Worm (Caenorhabditis elegans) whole organism, L1 larva: ENCODE measurements around the gene F40F8.1.
A peak's percentile ranks its signal among the peaks of the same experiment; 100 is the strongest.

Experiments
- C04F5.9 ChIP-seq: sonication (generic microtip); optimal IDR thresholded peaks from 2 replicates; lab custom pipeline; 2016; ENCODE audit warnings: missing genetic modification characterization, missing compliant biosample characterization
- C16A3.4 ChIP-seq: fragments of 150-350 bp; optimal IDR thresholded peaks from 2 replicates; lab custom pipeline; 2014; ENCODE audit warnings: missing biosample characterization, missing genetic modification characterization
- C34B4.2 ChIP-seq: sonication (generic microtip); optimal IDR thresholded peaks from 2 replicates; lab custom pipeline; 2017; ENCODE audit warnings: mild to moderate bottlenecking, missing genetic modification characterization, missing compliant biosample characterization
- Y116A8C.19 ChIP-seq: sonication (generic microtip); optimal IDR thresholded peaks from 2 replicates; lab custom pipeline; 2016; ENCODE audit warnings: missing compliant biosample characterization, missing genetic modification characterization, borderline replicate concordance
- alr-1 ChIP-seq: fragments of 200-800 bp; sonication (Bioruptor generic); optimal IDR thresholded peaks from 2 replicates; lab custom pipeline; 2018; ENCODE audit warnings: borderline replicate concordance, mild to moderate bottlenecking, missing genetic modification characterization, missing compliant biosample characterization
- aly-2 ChIP-seq: fragments of 150-350 bp; optimal IDR thresholded peaks from 2 replicates; lab custom pipeline; 2014; ENCODE audit warnings: missing biosample characterization, missing genetic modification characterization
- ama-1 ChIP-seq: fragments of 150-350 bp; optimal IDR thresholded peaks from 2 replicates; lab custom pipeline; 2014
- blmp-1 ChIP-seq: fragments of 150-350 bp; optimal IDR thresholded peaks from 2 replicates; lab custom pipeline; 2014; ENCODE audit warnings: missing biosample characterization, missing genetic modification characterization
- ceh-8 ChIP-seq: fragments of 200-800 bp; sonication (Bioruptor generic); optimal IDR thresholded peaks from 2 replicates; lab custom pipeline; 2018; ENCODE audit warnings: mild to moderate bottlenecking, missing genetic modification characterization, moderate library complexity, missing compliant biosample characterization
- ceh-88 ChIP-seq: fragments of 200-800 bp; sonication (Bioruptor generic); IDR thresholded peaks from 2 replicates; pipeline ENCODE4 v1.3.6; 2022; ENCODE audit warnings: missing genetic modification characterization, missing compliant biosample characterization
- ces-1 ChIP-seq: fragments of 150-350 bp; optimal IDR thresholded peaks from 2 replicates; lab custom pipeline; 2014; ENCODE audit warnings: missing biosample characterization, missing genetic modification reagents, missing genetic modification characterization
- dsc-1 ChIP-seq: sonication (generic microtip); optimal IDR thresholded peaks from 2 replicates; lab custom pipeline; 2016; ENCODE audit warnings: mild to moderate bottlenecking, missing genetic modification characterization, missing compliant biosample characterization
- efl-1 ChIP-seq, 4 experiments: fragments of 150-350 bp; optimal IDR thresholded peaks in 3 of 4; peaks in 1 of 4; 1 replicate in 1 of 4; 2 replicates in 3 of 4; lab custom pipeline; 2014; ENCODE audit warnings: missing biosample characterization in 2 of 4, missing genetic modification characterization in 2 of 4, missing genetic modification reagents in 2 of 4
- egl-13 ChIP-seq: sonication (generic microtip); optimal IDR thresholded peaks from 2 replicates; lab custom pipeline; 2016; ENCODE audit warnings: missing genotype, missing genetic modification reagents, missing genetic modification characterization, missing compliant biosample characterization
- egl-27 ChIP-seq, 2 experiments: fragments of 150-350 bp in 1 of 2; sonication (generic microtip); optimal IDR thresholded peaks; 3 replicates each; lab custom pipeline; 2017 to 2018; ENCODE audit warnings: missing biosample characterization in 2 of 2, missing genetic modification characterization in 2 of 2, missing genetic modification reagents in 2 of 2
- elt-2 ChIP-seq: sonication (generic microtip); optimal IDR thresholded peaks from 2 replicates; lab custom pipeline; 2016; ENCODE audit warnings: missing genetic modification characterization, mild to moderate bottlenecking, inconsistent platforms, missing compliant biosample characterization, missing genetic modification reagents
- ets-5 ChIP-seq: fragments of 200-800 bp; sonication (Bioruptor generic); IDR thresholded peaks from 2 replicates; pipeline ENCODE4 v1.3.6; 2022; ENCODE audit warnings: missing genetic modification characterization, missing compliant biosample characterization
- fkh-4 ChIP-seq: sonication (generic microtip); optimal IDR thresholded peaks from 2 replicates; lab custom pipeline; 2016; ENCODE audit warnings: missing compliant biosample characterization, missing genetic modification characterization, borderline replicate concordance
- fos-1 ChIP-seq: fragments of 150-350 bp; optimal IDR thresholded peaks from 2 replicates; lab custom pipeline; 2014; ENCODE audit warnings: missing biosample characterization, missing genetic modification characterization
- grh-1 ChIP-seq: fragments of 200-800 bp; sonication (Bioruptor generic); IDR thresholded peaks from 2 replicates; pipeline ENCODE4 v1.3.6; 2022; ENCODE audit warnings: missing genetic modification reagents, missing genetic modification characterization, missing compliant biosample characterization
- hlh-17 ChIP-seq: fragments of 200-800 bp; sonication (Bioruptor generic); optimal IDR thresholded peaks from 2 replicates; lab custom pipeline; 2018; ENCODE audit warnings: missing genetic modification characterization, mild to moderate bottlenecking, missing compliant biosample characterization, moderate library complexity, borderline replicate concordance
- lin-13 ChIP-seq: fragments of 150-350 bp; optimal IDR thresholded peaks from 2 replicates; lab custom pipeline; 2014; ENCODE audit warnings: missing biosample characterization, missing genetic modification reagents, missing genetic modification characterization
- lin-14 ChIP-seq: fragments of 200-800 bp; sonication (Bioruptor generic); optimal IDR thresholded peaks from 2 replicates; lab custom pipeline; 2018; ENCODE audit warnings: mild to moderate bottlenecking, missing genetic modification characterization, moderate library complexity, missing compliant biosample characterization
- lin-15B ChIP-seq: fragments of 150-350 bp; sonication (generic microtip); optimal IDR thresholded peaks from 3 replicates; lab custom pipeline; 2014; ENCODE audit warnings: missing biosample characterization, missing genetic modification characterization
- lin-35 ChIP-seq, 2 experiments: fragments of 150-350 bp; optimal IDR thresholded peaks; 2 replicates each; lab custom pipeline; 2014; ENCODE audit warnings: missing biosample characterization in 2 of 2, missing genetic modification characterization in 2 of 2, missing genetic modification reagents in 2 of 2
- mab-9 ChIP-seq: fragments of 200-800 bp; sonication (Bioruptor generic); IDR thresholded peaks from 2 replicates; pipeline ENCODE4 v1.3.6; 2022; ENCODE audit warnings: missing genetic modification reagents, missing genetic modification characterization, missing compliant biosample characterization
- mef-2 ChIP-seq: fragments of 150-350 bp; optimal IDR thresholded peaks from 2 replicates; lab custom pipeline; 2014; ENCODE audit warnings: missing biosample characterization, missing genetic modification characterization
- mep-1 ChIP-seq: fragments of 150-350 bp; optimal IDR thresholded peaks from 2 replicates; lab custom pipeline; 2014; ENCODE audit warnings: missing biosample characterization, missing genetic modification characterization
- nhr-11 ChIP-seq: fragments of 150-350 bp; optimal IDR thresholded peaks from 2 replicates; lab custom pipeline; 2014; ENCODE audit warnings: missing biosample characterization, missing genetic modification characterization
- nhr-12 ChIP-seq: sonication (generic microtip); optimal IDR thresholded peaks from 2 replicates; lab custom pipeline; 2017; ENCODE audit warnings: missing biosample characterization, missing genetic modification characterization
- nhr-19 ChIP-seq: fragments of 200-800 bp; sonication (Bioruptor generic); conservative IDR thresholded peaks from 2 replicates; pipeline ENCODE4 v1.3.6; 2022; ENCODE audit warnings: missing genetic modification characterization, missing compliant biosample characterization
- nhr-20 ChIP-seq: sonication (generic microtip); optimal IDR thresholded peaks from 2 replicates; lab custom pipeline; 2016; ENCODE audit warnings: mild to moderate bottlenecking, missing genetic modification characterization, missing compliant biosample characterization
- nhr-237 ChIP-seq: fragments of 150-350 bp; optimal IDR thresholded peaks from 2 replicates; lab custom pipeline; 2014; ENCODE audit warnings: missing biosample characterization, missing genetic modification characterization
- nhr-28 ChIP-seq: fragments of 150-350 bp; optimal IDR thresholded peaks from 2 replicates; lab custom pipeline; 2014; ENCODE audit warnings: missing biosample characterization, missing genetic modification characterization
- nhr-47 ChIP-seq: sonication (generic microtip); optimal IDR thresholded peaks from 2 replicates; lab custom pipeline; 2016; ENCODE audit warnings: mild to moderate bottlenecking, missing genetic modification characterization, moderate library complexity, missing compliant biosample characterization
- nhr-76 ChIP-seq: sonication (generic microtip); optimal IDR thresholded peaks from 2 replicates; lab custom pipeline; 2017; ENCODE audit warnings: missing biosample characterization, missing genetic modification characterization
- nhr-90 ChIP-seq: sonication (generic microtip); optimal IDR thresholded peaks from 2 replicates; lab custom pipeline; 2016; ENCODE audit warnings: mild to moderate bottlenecking, missing genetic modification characterization, missing compliant biosample characterization; ENCODE audit not compliant: poor library complexity
- pax-3 ChIP-seq: fragments of 200-800 bp; sonication (Bioruptor generic); optimal IDR thresholded peaks from 2 replicates; lab custom pipeline; 2018; ENCODE audit warnings: mild to moderate bottlenecking, missing genetic modification characterization, moderate library complexity, missing compliant biosample characterization
- pqm-1 ChIP-seq: sonication (generic microtip); optimal IDR thresholded peaks from 3 replicates; lab custom pipeline; 2017; ENCODE audit warnings: missing biosample characterization, missing genetic modification characterization
- rnt-1 ChIP-seq: sonication (generic microtip); optimal IDR thresholded peaks from 2 replicates; lab custom pipeline; 2016; ENCODE audit warnings: mild to moderate bottlenecking, missing genetic modification characterization, moderate library complexity, missing compliant biosample characterization
- skn-1 ChIP-seq: fragments of 150-350 bp; optimal IDR thresholded peaks from 2 replicates; lab custom pipeline; 2014; ENCODE audit warnings: missing biosample characterization, missing genetic modification characterization
- snpc-4 ChIP-seq: fragments of 150-350 bp; optimal IDR thresholded peaks from 2 replicates; lab custom pipeline; 2014; ENCODE audit warnings: missing biosample characterization, missing genetic modification characterization
- snu-23 ChIP-seq: sonication (generic microtip); optimal IDR thresholded peaks from 2 replicates; lab custom pipeline; 2016; ENCODE audit warnings: missing genetic modification characterization, missing compliant biosample characterization
- swsn-7 ChIP-seq: sonication (generic microtip); optimal IDR thresholded peaks from 2 replicates; lab custom pipeline; 2016; ENCODE audit warnings: missing genetic modification characterization, missing compliant biosample characterization
- tbx-2 ChIP-seq: sonication (generic microtip); optimal IDR thresholded peaks from 2 replicates; lab custom pipeline; 2016; ENCODE audit warnings: missing genetic modification characterization, missing compliant biosample characterization
- unc-130 ChIP-seq: fragments of 150-350 bp; optimal IDR thresholded peaks from 2 replicates; lab custom pipeline; 2017; ENCODE audit warnings: missing biosample characterization, missing genetic modification characterization, inconsistent platforms
- unc-30 ChIP-seq: sonication (generic microtip); optimal IDR thresholded peaks from 2 replicates; lab custom pipeline; 2017; ENCODE audit warnings: missing biosample characterization, missing genetic modification characterization
- unc-62 ChIP-seq: fragments of 150-350 bp; optimal IDR thresholded peaks from 2 replicates; lab custom pipeline; 2014; ENCODE audit warnings: missing biosample characterization, missing genetic modification reagents, missing genetic modification characterization
- xbp-1 ChIP-seq: sonication (generic microtip); optimal IDR thresholded peaks from 2 replicates; lab custom pipeline; 2016; ENCODE audit warnings: missing genetic modification characterization, missing compliant biosample characterization
- zag-1 ChIP-seq: fragments of 150-350 bp; optimal IDR thresholded peaks from 2 replicates; lab custom pipeline; 2014; ENCODE audit warnings: missing biosample characterization, missing genetic modification characterization
- zip-4 ChIP-seq: fragments of 200-800 bp; sonication (Bioruptor generic); optimal IDR thresholded peaks from 2 replicates; lab custom pipeline; 2018; ENCODE audit warnings: mild to moderate bottlenecking, missing genetic modification characterization, moderate library complexity, missing compliant biosample characterization

The F40F8.1 gene

DNA sequence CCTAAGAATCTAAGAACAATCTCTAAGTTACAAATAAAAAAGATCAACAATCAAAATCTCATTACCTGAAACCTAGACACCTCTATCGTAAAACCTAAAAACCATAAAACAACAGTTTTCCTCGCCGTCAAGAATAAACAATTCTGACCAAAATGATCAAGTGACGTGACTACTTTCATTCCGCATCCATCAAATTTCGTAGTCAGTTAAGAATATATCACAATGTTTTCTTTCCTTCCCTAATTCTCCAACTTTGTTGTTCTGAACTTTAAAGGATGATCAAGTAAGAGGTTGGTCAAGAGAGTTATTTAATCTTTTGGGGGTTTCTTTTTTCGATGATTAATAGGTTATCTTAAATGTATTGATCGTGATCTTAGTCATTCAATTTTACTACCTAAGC lies 35.8 kb downstream of the F40F8.1 start (continued):
- TF ChIP-seq ceh-88 (no peak), ces-1 (no peak), ets-5 (no peak), fos-1 (tag; lab: Kevin White, UChicago) (no peak), skn-1 (tag; lab: Kevin White, UChicago) (no peak), egl-27 (tag; optimal IDR thresholded peaks at IDR 0.05; lab: Kevin White, UChicago) (no peak), hlh-17 (GFP tag; lab: Kevin White, UChicago) (no peak), egl-13 (tag; lab: Kevin White, UChicago) (no peak), Y116A8C.19 (tag; lab: Kevin White, UChicago) (no peak), nhr-90 (tag; lab: Kevin White, UChicago) (no peak), pqm-1 (tag; lab: Kevin White, UChicago) (no peak), efl-1 (optimal IDR thresholded peaks at IDR 0.05; lab: Kevin White, UChicago) (no peak), efl-1 (GFP tag; optimal IDR thresholded peaks at IDR 0.05 in 1 of 2; lab: Kevin White, UChicago) (peak in 1 of 2 experiments; percentile 40), aly-2 (no peak), nhr-12 (no peak), nhr-20 (tag; lab: Kevin White, UChicago) (peak; percentile 54), mab-9 (GFP tag; lab: Robert Waterston, UW) (no peak), blmp-1 (tag; lab: Kevin White, UChicago) (peak; percentile 81), lin-35 (GFP tag; optimal IDR thresholded peaks at IDR 0.05; lab: Kevin White, UChicago) (peak in 1 of 2 experiments; percentile 20), C16A3.4 (tag; lab: Kevin White, UChicago) (no peak), tbx-2 (tag; lab: Kevin White, UChicago) (no peak), unc-62 (GFP tag; lab: Kevin White, UChicago) (no peak), fkh-4 (tag; lab: Kevin White, UChicago) (no peak), dsc-1 (no peak), snu-23 (GFP tag; lab: Kevin White, UChicago) (peak; percentile 6), unc-30 (tag; lab: Kevin White, UChicago) (no peak), mef-2 (tag; lab: Kevin White, UChicago) (no peak), nhr-11 (no peak), nhr-19 (GFP tag; lab: Robert Waterston, UW) (0 out of 2 replicates have a peak, but pooled peaks have one; percentile 2), alr-1 (tag; lab: Kevin White, UChicago) (no peak), lin-15B (tag; lab: Kevin White, UChicago) (no peak), xbp-1 (tag; lab: Kevin White, UChicago) (no peak), elt-2 (tag; lab: Kevin White, UChicago) (no peak), nhr-47 (no peak), grh-1 (no peak), ceh-8 (no peak), ama-1 (no peak)

DNA sequence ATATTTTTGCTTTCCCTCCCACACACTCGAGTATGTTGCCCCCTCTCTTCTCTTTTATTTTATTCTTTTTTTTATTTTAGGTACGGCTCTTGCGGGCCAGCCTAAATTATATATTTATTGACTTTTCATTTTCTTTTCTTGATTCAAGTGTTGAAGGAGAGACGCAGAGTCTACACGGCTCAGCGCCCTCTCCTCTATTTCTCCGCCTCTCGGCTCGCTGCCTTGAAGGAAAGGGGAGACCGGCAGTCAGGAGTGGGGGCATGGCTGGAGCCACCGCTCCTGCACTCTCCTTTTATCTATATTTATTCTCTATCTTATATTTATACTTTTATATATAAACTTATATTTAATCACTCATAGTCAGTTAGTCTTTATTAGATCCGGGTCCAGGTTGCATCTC lies 39.0 kb downstream of the F40F8.1 start:
- TF ChIP-seq snpc-4 (tag; lab: Kevin White, UChicago) (peak; percentile 51), tbx-2 (tag; lab: Kevin White, UChicago) (peak; percentile 10), lin-14 (peak; percentile 52), efl-1 (optimal IDR thresholded peaks at IDR 0.05; lab: Kevin White, UChicago) (no peak), efl-1 (GFP tag; optimal IDR thresholded peaks at IDR 0.05 in 1 of 2; lab: Kevin White, UChicago) (no peak), lin-13 (GFP tag; lab: Kevin White, UChicago) (no peak), mep-1 (tag; lab: Kevin White, UChicago) (peak; percentile 27)

DNA sequence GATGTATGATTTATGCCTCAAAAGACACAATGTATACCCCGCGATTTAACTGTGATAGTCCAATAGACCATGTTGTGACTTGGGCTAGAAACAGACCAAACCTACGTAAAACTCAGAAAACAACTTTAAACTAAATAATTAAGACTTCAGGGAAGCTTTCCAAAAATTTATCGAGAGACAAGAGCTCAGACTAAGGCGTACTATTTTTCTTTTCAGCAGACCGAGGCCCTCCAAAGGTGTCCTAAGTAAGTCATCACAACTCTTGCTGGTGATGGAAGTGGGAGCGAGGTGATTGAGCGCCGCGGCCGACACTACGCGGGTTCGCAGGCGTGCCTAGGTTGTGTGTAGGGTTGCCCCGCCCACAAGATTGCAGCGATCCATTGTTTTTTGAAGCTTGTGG lies 39.6 kb downstream of the F40F8.1 start:
- no peak for TF ChIP-seq nhr-76 (tag; lab: Kevin White, UChicago)
- no peak for TF ChIP-seq nhr-237 (tag; lab: Kevin White, UChicago)
- TF ChIP-seq zag-1 (tag; lab: Kevin White, UChicago): no peak
- peak; percentile 16 for TF ChIP-seq pax-3 (tag; lab: Kevin White, UChicago)
- TF ChIP-seq blmp-1 (tag; lab: Kevin White, UChicago): no peak
- peak; percentile 89 for TF ChIP-seq ama-1
- TF ChIP-seq xbp-1 (tag; lab: Kevin White, UChicago): peak; percentile 72
- TF ChIP-seq nhr-20 (tag; lab: Kevin White, UChicago): peak; percentile 82
- peak; percentile 54 for TF ChIP-seq elt-2 (tag; lab: Kevin White, UChicago)
- peak; percentile 85 for TF ChIP-seq swsn-7
- TF ChIP-seq unc-130 (tag; lab: Kevin White, UChicago): no peak
- no peak for TF ChIP-seq C34B4.2 (tag; lab: Kevin White, UChicago)
- TF ChIP-seq zip-4 (GFP tag; lab: Kevin White, UChicago): peak; percentile 57
- TF ChIP-seq C04F5.9: peak; percentile 41
- TF ChIP-seq nhr-28: no peak
- TF ChIP-seq rnt-1 (tag; lab: Kevin White, UChicago): peak; percentile 93
- no peak for TF ChIP-seq lin-13 (GFP tag; lab: Kevin White, UChicago)
